Fruit fly (Drosophila melanogaster) whole organism, embryonic: ENCODE data around the gene CG31131.

ENCODE experiments used
- Abd-B ChIP-seq: fragments of 200-800 bp; sonication (Bioruptor generic); optimal IDR thresholded peaks from 2 replicates; lab custom pipeline; 2018; ENCODE audit warnings: missing biosample characterization, mild to moderate bottlenecking, missing genetic modification characterization, moderate library complexity
- Atf3 ChIP-seq: fragments of 200-800 bp; sonication (Bioruptor generic); optimal IDR thresholded peaks from 3 replicates; lab custom pipeline; 2016; ENCODE audit warnings: missing biosample characterization, missing genetic modification characterization
- CG1603 ChIP-seq: fragments of 200-800 bp; sonication (Bioruptor generic); optimal IDR thresholded peaks from 2 replicates; lab custom pipeline; 2019; ENCODE audit warnings: missing biosample characterization, mild to moderate bottlenecking, missing genetic modification characterization, moderate library complexity
- CG18619 ChIP-seq: fragments of 200-800 bp; sonication (Bioruptor generic); optimal IDR thresholded peaks from 3 replicates; lab custom pipeline; 2017; ENCODE audit warnings: missing biosample characterization, mild to moderate bottlenecking, missing genetic modification characterization
- CG31224 ChIP-seq: fragments of 200-800 bp; sonication (Bioruptor generic); IDR thresholded peaks from 2 replicates; pipeline ENCODE4 v1.3.6; 2022; ENCODE audit warnings: missing biosample characterization, missing genetic modification characterization
- CG5953 ChIP-seq: fragments of 200-800 bp; sonication (Bioruptor generic); IDR thresholded peaks from 2 replicates; pipeline ENCODE4 v1.3.6; 2022; ENCODE audit warnings: missing biosample characterization, missing genetic modification characterization
- CG6765 ChIP-seq: fragments of 200-800 bp; sonication (Bioruptor generic); optimal IDR thresholded peaks from 3 replicates; lab custom pipeline; 2017; ENCODE audit warnings: missing biosample characterization, mild to moderate bottlenecking, missing genetic modification characterization
- CG8281 ChIP-seq: fragments of 200-800 bp; sonication (Bioruptor generic); optimal IDR thresholded peaks from 2 replicates; lab custom pipeline; 2018; ENCODE audit warnings: missing biosample characterization, mild to moderate bottlenecking, missing genetic modification characterization, moderate library complexity
- PHDP ChIP-seq: fragments of 200-800 bp; sonication (Bioruptor generic); optimal IDR thresholded peaks from 3 replicates; lab custom pipeline; 2018; ENCODE audit warnings: missing biosample characterization, mild to moderate bottlenecking, missing genetic modification characterization, moderate library complexity
- gsb ChIP-seq: fragments of 200-800 bp; sonication (Bioruptor generic); IDR thresholded peaks from 2 replicates; pipeline ENCODE4 v1.3.6; 2022; ENCODE audit warnings: missing biosample characterization, missing genetic modification characterization
- ind ChIP-seq: fragments of 200-800 bp; sonication (Bioruptor generic); optimal IDR thresholded peaks from 3 replicates; lab custom pipeline; 2016; ENCODE audit warnings: missing biosample characterization, missing genetic modification characterization
- psq ChIP-seq: fragments of 200-800 bp; sonication (Bioruptor generic); optimal IDR thresholded peaks from 2 replicates; lab custom pipeline; 2017; ENCODE audit warnings: missing biosample characterization, missing genetic modification characterization

- TF ChIP-seq Atf3 (GFP tag; lab: Kevin White, UChicago): no peak
- TF ChIP-seq CG6765: no peak
- peak; percentile 34; the same call in 1 of the 2 replicates for TF ChIP-seq CG5953 (GFP tag; lab: Robert Waterston, UW)
- TF ChIP-seq psq (GFP tag; lab: Kevin White, UChicago): no peak
- TF ChIP-seq PHDP (tag; lab: Kevin White, UChicago): no peak
- TF ChIP-seq Abd-B: peak; percentile 61
- TF ChIP-seq CG1603 (tag; lab: Kevin White, UChicago): peak; percentile 55
- peak; percentile 37 for TF ChIP-seq CG18619
- no peak for TF ChIP-seq CG8281 (tag; lab: Kevin White, UChicago)
- no peak for TF ChIP-seq gsb (GFP tag; lab: Robert Waterston, UW)
- TF ChIP-seq ind (GFP tag; lab: Kevin White, UChicago): peak; percentile 52
- TF ChIP-seq CG31224: peak; percentile 59
These were observed 25.0 kb downstream of the CG31131 start, which contains the start of the genes NSD and BOD1 for dm6 chr3R:27937752-27938694.
